Worm (Caenorhabditis elegans): ENCODE measurements around the gene srv-30.
"Not testable (repeated sequence)": the region's sequence is repeated elsewhere in the genome, so short reads cannot be mapped to it uniquely, and the experiment has no call there.

Gene srv-30

DNA sequence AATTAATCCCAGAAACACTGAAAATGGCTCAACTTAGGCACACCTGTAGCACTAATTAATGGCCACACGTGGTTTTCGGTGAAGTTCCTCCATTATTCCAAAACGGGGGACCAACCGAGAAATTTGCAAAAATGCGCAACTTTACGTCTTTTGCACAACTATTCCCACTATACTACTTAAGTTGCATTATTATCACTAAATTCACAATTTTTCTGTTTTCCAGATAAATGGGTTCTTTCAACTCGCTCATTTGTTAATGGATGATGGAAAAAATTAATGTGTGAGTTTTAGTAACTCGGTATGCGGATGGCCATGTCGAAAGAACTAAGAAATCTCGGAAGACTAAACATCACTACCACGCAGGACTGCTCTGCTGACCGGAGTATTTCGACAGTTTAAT, 14.6 kb downstream of the srv-30 start, which contains the start of gene T13A10.64:
Gene T13A10.64, plus strand, starts transcription at position 301 of the 400 bp plus-strand sequence.
- TF ChIP-seq lin-13 (GFP tag; optimal IDR thresholded peaks at IDR 0.05) (no peak), mab-5 (tag; optimal IDR thresholded peaks at IDR 0.05) (no peak), lsy-2 (tag; optimal IDR thresholded peaks at IDR 0.05) (no peak), nhr-6 (tag; optimal IDR thresholded peaks at IDR 0.05) (no peak), crh-2 (tag; optimal IDR thresholded peaks at IDR 0.05) (no peak), Y55F3AM.14 (GFP tag; optimal IDR thresholded peaks at IDR 0.05) (no peak), nhr-23 (tag; optimal IDR thresholded peaks at IDR 0.05) (no peak), snpc-4 (tag; optimal IDR thresholded peaks at IDR 0.05) (no peak), lin-11 (tag; optimal IDR thresholded peaks at IDR 0.05) (no peak), unc-55 (GFP tag; optimal IDR thresholded peaks at IDR 0.05) (no peak), sma-9 (GFP tag; optimal IDR thresholded peaks at IDR 0.05) (no peak), sma-9 (tag; optimal IDR thresholded peaks at IDR 0.05) (no peak), fos-1 (tag; optimal IDR thresholded peaks at IDR 0.05) (no peak), nhr-11 (tag; optimal IDR thresholded peaks at IDR 0.05) (no peak), ceh-82 (tag; optimal IDR thresholded peaks at IDR 0.05) (no peak)

DNA sequence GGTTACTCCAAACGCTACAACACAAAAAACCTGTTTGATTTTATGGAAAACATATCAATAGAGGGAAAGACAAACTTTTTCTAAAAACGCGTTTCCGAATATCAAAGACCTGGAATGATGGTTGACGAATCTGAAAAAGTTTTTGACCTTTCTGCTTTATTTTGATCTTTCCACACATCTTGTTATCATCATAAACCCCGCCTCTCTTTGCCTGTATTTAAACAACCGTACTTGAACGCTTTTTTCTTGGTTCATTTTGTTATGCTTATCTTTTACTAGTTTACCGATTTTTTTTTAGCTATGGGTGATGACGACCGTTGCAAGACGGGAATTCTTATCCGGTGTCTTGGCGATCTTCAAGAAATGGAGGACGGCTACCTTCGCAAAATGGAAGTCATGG, 16.2 kb downstream of the srv-30 start, which contains the start of gene T13A10.2:
Gene T13A10.2, plus strand, starts transcription at position 301 of the 400 bp plus-strand sequence.
- not testable (repeated sequence) for TF ChIP-seq unc-39, mbf-1, nhr-6 (tag; optimal IDR thresholded peaks at IDR 0.05)

DNA sequence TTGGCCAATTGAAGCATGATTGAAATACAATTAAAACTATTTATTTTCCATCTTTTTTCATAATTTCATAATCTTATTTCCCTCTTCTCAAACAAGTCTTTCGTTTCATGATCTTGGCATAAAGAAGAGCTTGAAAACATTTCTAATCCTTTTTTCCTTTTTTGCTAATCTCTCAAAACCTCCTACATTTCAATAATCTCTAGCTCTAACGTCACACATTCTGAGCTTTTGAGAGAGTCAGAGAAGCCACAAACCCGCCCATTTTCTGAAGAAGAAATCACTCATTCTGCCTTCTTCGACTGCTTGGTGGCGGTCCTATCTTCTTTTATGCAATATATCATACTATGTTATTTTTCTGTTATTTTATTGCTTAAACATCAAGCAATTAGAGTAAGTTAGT, 19.7 kb downstream of the srv-30 start, which contains the start of gene F58F9.1:
Gene F58F9.1, plus strand, starts transcription at position 251 of the 400 bp plus-strand sequence.
- TF ChIP-seq dmd-4 (tag; optimal IDR thresholded peaks at IDR 0.05) = no peak
- no peak for TF ChIP-seq elt-3 (tag; optimal IDR thresholded peaks at IDR 0.05)
- no peak for TF ChIP-seq elt-1 (tag; optimal IDR thresholded peaks at IDR 0.05)
- no peak for TF ChIP-seq skn-1 (tag; optimal IDR thresholded peaks at IDR 0.05)
- TF ChIP-seq F13H6.1 (tag; optimal IDR thresholded peaks at IDR 0.05) = no peak
- peak in 1 of 2 experiments; percentile 37 for TF ChIP-seq lsy-2 (tag; optimal IDR thresholded peaks at IDR 0.05)
- peak; percentile 79 for TF ChIP-seq unc-55 (GFP tag; optimal IDR thresholded peaks at IDR 0.05)
- no peak for TF ChIP-seq ama-1 (optimal IDR thresholded peaks at IDR 0.05)
- TF ChIP-seq nhr-237 (tag; optimal IDR thresholded peaks at IDR 0.05) = no peak
- no peak for TF ChIP-seq nhr-21 (tag; optimal IDR thresholded peaks at IDR 0.05)
- no peak for TF ChIP-seq fos-1 (tag; optimal IDR thresholded peaks at IDR 0.05)
- no peak for TF ChIP-seq nhr-129 (tag; optimal IDR thresholded peaks at IDR 0.05)
- TF ChIP-seq mab-5 (tag; optimal IDR thresholded peaks at IDR 0.05) = peak; percentile 36
- no peak for TF ChIP-seq aly-2 (tag; optimal IDR thresholded peaks at IDR 0.05)
- no peak for TF ChIP-seq mbf-1 (tag; optimal IDR thresholded peaks at IDR 0.05)
- TF ChIP-seq ztf-11 (tag; optimal IDR thresholded peaks at IDR 0.05) = no peak
- no peak for TF ChIP-seq sma-9 (GFP tag; optimal IDR thresholded peaks at IDR 0.05)
- TF ChIP-seq sma-9 (tag; optimal IDR thresholded peaks at IDR 0.05) = no peak
- no peak for TF ChIP-seq ztf-1 (GFP tag; conservative IDR thresholded peaks at IDR 0.05)
- no peak for TF ChIP-seq ceh-82 (tag; optimal IDR thresholded peaks at IDR 0.05)
- TF ChIP-seq R02D3.7 (tag; optimal IDR thresholded peaks at IDR 0.05) = no peak
- peak; percentile 24 for TF ChIP-seq C34F6.9 (tag; optimal IDR thresholded peaks at IDR 0.05)
- no peak for TF ChIP-seq Y55F3AM.14 (GFP tag; optimal IDR thresholded peaks at IDR 0.05)

DNA sequence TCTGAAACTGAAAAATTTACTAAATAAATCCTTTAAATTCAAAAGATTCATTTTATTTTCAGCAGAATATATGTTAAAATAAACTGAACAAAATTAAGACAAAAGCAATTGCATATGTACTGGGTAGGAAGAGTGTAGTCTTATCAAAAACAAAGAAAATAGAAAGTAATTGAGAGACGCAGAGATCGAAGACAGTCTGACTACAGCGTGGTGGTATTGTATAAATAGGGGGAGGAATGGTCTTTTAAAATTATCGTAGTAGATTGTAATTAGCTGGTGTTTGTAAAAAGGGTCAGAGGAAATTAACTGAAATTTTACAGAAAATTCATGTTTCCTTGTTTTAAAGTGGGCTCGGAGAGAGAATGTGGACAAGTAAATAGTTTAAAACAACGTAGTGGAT, 20.8 kb downstream of the srv-30 start, which contains the start of gene acox-3:
Gene acox-3, minus strand, starts transcription at position 7 of the 400 bp plus-strand sequence.
- TF ChIP-seq F13H6.1 (tag; optimal IDR thresholded peaks at IDR 0.05) = no peak
- no peak for TF ChIP-seq nhr-21 (tag; optimal IDR thresholded peaks at IDR 0.05)
- TF ChIP-seq crh-2 (tag; optimal IDR thresholded peaks at IDR 0.05) = peak; percentile 24
- TF ChIP-seq Y55F3AM.14 (GFP tag; optimal IDR thresholded peaks at IDR 0.05) = no peak
- peak; percentile 58 for TF ChIP-seq gmeb-1 (tag; optimal IDR thresholded peaks at IDR 0.05)
- no peak for TF ChIP-seq ama-1 (optimal IDR thresholded peaks at IDR 0.05)
- no peak for TF ChIP-seq ceh-82 (tag; optimal IDR thresholded peaks at IDR 0.05)
- peak; percentile 28 for TF ChIP-seq blmp-1 (tag; optimal IDR thresholded peaks at IDR 0.05; ENCODE audit: insufficient read depth)
- TF ChIP-seq mbf-1 (tag; optimal IDR thresholded peaks at IDR 0.05) = no peak
- TF ChIP-seq mdl-1 (tag; optimal IDR thresholded peaks at IDR 0.05) = no peak
- TF ChIP-seq ceh-16 (tag; optimal IDR thresholded peaks at IDR 0.05) = no peak
- no peak for TF ChIP-seq sem-4 (tag; optimal IDR thresholded peaks at IDR 0.05)
- no peak for TF ChIP-seq nhr-23 (tag; optimal IDR thresholded peaks at IDR 0.05)
- TF ChIP-seq sma-9 (GFP tag; optimal IDR thresholded peaks at IDR 0.05) = peak; percentile 82
- no peak for TF ChIP-seq sma-9 (tag; optimal IDR thresholded peaks at IDR 0.05)
- TF ChIP-seq nhr-12 (tag; optimal IDR thresholded peaks at IDR 0.05) = no peak
- TF ChIP-seq fos-1 (tag; optimal IDR thresholded peaks at IDR 0.05) = peak; percentile 56
- no peak for TF ChIP-seq dmd-4 (tag; optimal IDR thresholded peaks at IDR 0.05)
- no peak for TF ChIP-seq nhr-6 (tag; optimal IDR thresholded peaks at IDR 0.05)
- no peak for TF ChIP-seq alr-1 (tag; optimal IDR thresholded peaks at IDR 0.05)
- TF ChIP-seq unc-55 (GFP tag; optimal IDR thresholded peaks at IDR 0.05) = no peak
- no peak for TF ChIP-seq ztf-1 (GFP tag; conservative IDR thresholded peaks at IDR 0.05)
- no peak for TF ChIP-seq lin-13 (GFP tag; optimal IDR thresholded peaks at IDR 0.05)
- no peak for TF ChIP-seq nhr-11 (tag; optimal IDR thresholded peaks at IDR 0.05)
- no peak for TF ChIP-seq aly-2 (tag; optimal IDR thresholded peaks at IDR 0.05)
- TF ChIP-seq elt-3 (tag; optimal IDR thresholded peaks at IDR 0.05) = no peak
- no peak for TF ChIP-seq zag-1 (tag; optimal IDR thresholded peaks at IDR 0.05)
- no peak for TF ChIP-seq snpc-4 (tag; optimal IDR thresholded peaks at IDR 0.05)
- TF ChIP-seq unc-62 (GFP tag; optimal IDR thresholded peaks at IDR 0.05) = no peak
- TF ChIP-seq egl-27 (tag; optimal IDR thresholded peaks at IDR 0.05) = no peak
- TF ChIP-seq lin-11 (tag; optimal IDR thresholded peaks at IDR 0.05) = no peak
- no peak for TF ChIP-seq nhr-10 (tag; optimal IDR thresholded peaks at IDR 0.05)
- no peak for TF ChIP-seq unc-39 (tag; optimal IDR thresholded peaks at IDR 0.05)
- no peak for TF ChIP-seq sma-3 (GFP tag; optimal IDR thresholded peaks at IDR 0.05)
- TF ChIP-seq ztf-4 (tag; optimal IDR thresholded peaks at IDR 0.05) = no peak
- no peak for TF ChIP-seq ZK546.5 (tag; optimal IDR thresholded peaks at IDR 0.05)
